Fruit fly (Drosophila melanogaster) whole organism, embryonic: ENCODE measurements around the gene CG7702.

Experiments used
- B-H2 ChIP-seq: fragments of 200-800 bp; sonication (Bioruptor generic); optimal IDR thresholded peaks from 2 replicates; lab custom pipeline; 2018; ENCODE audit warnings: missing biosample characterization, mild to moderate bottlenecking, missing genetic modification characterization
- CG11695 ChIP-seq: fragments of 200-800 bp; sonication (Bioruptor generic); IDR thresholded peaks from 3 replicates; pipeline ENCODE4 v1.3.6; 2022; ENCODE audit warnings: missing biosample characterization, missing genetic modification characterization
- CG12071 ChIP-seq: fragments of 200-800 bp; sonication (Bioruptor generic); optimal IDR thresholded peaks from 3 replicates; lab custom pipeline; 2018; ENCODE audit warnings: missing biosample characterization, mild to moderate bottlenecking, missing genetic modification characterization
- CG12391 ChIP-seq: fragments of 200-800 bp; sonication (Bioruptor generic); optimal IDR thresholded peaks from 3 replicates; lab custom pipeline; 2018; ENCODE audit warnings: missing biosample characterization, mild to moderate bottlenecking, missing genetic modification characterization, moderate library complexity
- CG15514 ChIP-seq: fragments of 200-800 bp; sonication (Bioruptor generic); optimal IDR thresholded peaks from 3 replicates; lab custom pipeline; 2017; ENCODE audit warnings: missing biosample characterization, missing genetic modification characterization, mild to moderate bottlenecking, moderate library complexity, missing genetic modification reagents
- CG2202 ChIP-seq: fragments of 200-800 bp; sonication (Bioruptor generic); optimal IDR thresholded peaks from 2 replicates; lab custom pipeline; 2018; ENCODE audit warnings: missing biosample characterization, mild to moderate bottlenecking, missing genetic modification characterization
- CG31365 ChIP-seq: fragments of 200-800 bp; sonication (Bioruptor generic); optimal IDR thresholded peaks from 2 replicates; lab custom pipeline; 2018; ENCODE audit warnings: missing biosample characterization, mild to moderate bottlenecking, missing genetic modification characterization
- CG32532 ChIP-seq: fragments of 200-800 bp; sonication (Bioruptor generic); IDR thresholded peaks from 2 replicates; pipeline ENCODE4 v1.3.6; 2022; ENCODE audit warnings: missing biosample characterization, missing genetic modification characterization
- CG34376 ChIP-seq: fragments of 200-800 bp; sonication (Bioruptor generic); optimal IDR thresholded peaks from 2 replicates; lab custom pipeline; 2018; ENCODE audit warnings: missing biosample characterization, mild to moderate bottlenecking, missing genetic modification characterization
- CG43689 ChIP-seq: fragments of 200-800 bp; sonication (Bioruptor generic); IDR thresholded peaks from 2 replicates; pipeline ENCODE4 v1.3.6; 2022; ENCODE audit warnings: missing biosample characterization, missing genetic modification characterization
- CG4820 ChIP-seq: fragments of 200-800 bp; sonication (Bioruptor generic); optimal IDR thresholded peaks from 3 replicates; lab custom pipeline; 2016; ENCODE audit warnings: missing biosample characterization, missing genetic modification characterization
- CG4854 ChIP-seq: fragments of 200-800 bp; sonication (Bioruptor generic); optimal IDR thresholded peaks from 2 replicates; lab custom pipeline; 2016; ENCODE audit warnings: missing biosample characterization, missing genetic modification characterization, inconsistent platforms
- CG7928 ChIP-seq: fragments of 200-800 bp; sonication (Bioruptor generic); optimal IDR thresholded peaks from 2 replicates; lab custom pipeline; 2017; ENCODE audit warnings: missing biosample characterization, mild to moderate bottlenecking, missing genetic modification characterization
- CG8765 ChIP-seq: fragments of 200-800 bp; sonication (Bioruptor generic); IDR thresholded peaks from 2 replicates; pipeline ENCODE4 v1.3.6; 2022; ENCODE audit warnings: missing biosample characterization, missing genetic modification characterization
- CG8944 ChIP-seq: fragments of 200-800 bp; sonication (Bioruptor generic); optimal IDR thresholded peaks from 3 replicates; lab custom pipeline; 2016; ENCODE audit warnings: missing biosample characterization, missing genetic modification characterization
- Dbx ChIP-seq: fragments of 200-800 bp; sonication (Bioruptor generic); IDR thresholded peaks from 3 replicates; pipeline ENCODE4 v1.3.6; 2022; ENCODE audit warnings: missing biosample characterization, missing genetic modification characterization
- Dip3 ChIP-seq: fragments of 200-800 bp; sonication (Bioruptor generic); optimal IDR thresholded peaks from 3 replicates; lab custom pipeline; 2016; ENCODE audit warnings: missing biosample characterization, missing genetic modification characterization
- GATAe ChIP-seq: fragments of 200-800 bp; sonication (Bioruptor generic); conservative IDR thresholded peaks from 2 replicates; pipeline ENCODE4 v1.3.6; 2022; ENCODE audit warnings: missing biosample characterization, missing genetic modification characterization
- Gug ChIP-seq: fragments of 200-800 bp; sonication (Bioruptor generic); IDR thresholded peaks from 4 replicates; pipeline ENCODE4 v1.3.6; 2022; ENCODE audit warnings: missing biosample characterization, missing genetic modification characterization
- HLH54F ChIP-seq: fragments of 200-800 bp; sonication (Bioruptor generic); optimal IDR thresholded peaks from 3 replicates; lab custom pipeline; 2016; ENCODE audit warnings: missing biosample characterization, missing genetic modification characterization
- HLHmδ ChIP-seq: fragments of 200-800 bp; sonication (Bioruptor generic); optimal IDR thresholded peaks from 2 replicates; lab custom pipeline; 2018; ENCODE audit warnings: missing biosample characterization, mild to moderate bottlenecking, missing genetic modification characterization, moderate library complexity
- HmgZ ChIP-seq: fragments of 200-800 bp; sonication (Bioruptor generic); optimal IDR thresholded peaks from 2 replicates; lab custom pipeline; 2018; ENCODE audit warnings: missing biosample characterization, mild to moderate bottlenecking, missing genetic modification characterization
- Hr78 ChIP-seq, 2 experiments: fragments of 200-800 bp in 1 of 2; fragments of >200 bp in 1 of 2; sonication (Bioruptor generic) in 1 of 2; optimal IDR thresholded peaks; 2 replicates each; lab custom pipeline; 2017 to 2019; ENCODE audit warnings: missing biosample characterization in 2 of 2, missing genetic modification characterization in 2 of 2, mild to moderate bottlenecking in 1 of 2, moderate library complexity in 1 of 2
- Hsf ChIP-seq: fragments of 200-800 bp; sonication (Bioruptor generic); optimal IDR thresholded peaks from 3 replicates; lab custom pipeline; 2016; ENCODE audit warnings: missing biosample characterization, missing genetic modification characterization
- Jarid2 ChIP-seq: fragments of 200-800 bp; sonication (Bioruptor generic); optimal IDR thresholded peaks from 3 replicates; lab custom pipeline; 2017; ENCODE audit warnings: mild to moderate bottlenecking, missing biosample characterization, missing genetic modification reagents, missing genetic modification characterization
- Max ChIP-seq: fragments of 200-800 bp; sonication (Bioruptor generic); optimal IDR thresholded peaks from 2 replicates; lab custom pipeline; 2016; ENCODE audit warnings: missing biosample characterization, mild to moderate bottlenecking, missing genetic modification characterization
- Med ChIP-seq: fragments of 200-800 bp; sonication (Bioruptor generic); peaks from one replicate; lab custom pipeline; 2016; ENCODE audit warnings: missing biosample characterization, missing genetic modification characterization, mild to moderate bottlenecking, inconsistent platforms, moderate library complexity
- Mes4 ChIP-seq: fragments of 200-800 bp; sonication (Bioruptor generic); optimal IDR thresholded peaks from 2 replicates; lab custom pipeline; 2016; ENCODE audit warnings: missing biosample characterization, missing genetic modification characterization
- Poxn ChIP-seq: fragments of 200-800 bp; sonication (Bioruptor generic); IDR thresholded peaks from 2 replicates; pipeline ENCODE4 v1.3.6; 2022; ENCODE audit warnings: missing biosample characterization, missing genetic modification characterization
- bbx ChIP-seq: fragments of 200-800 bp; sonication (Bioruptor generic); IDR thresholded peaks from 2 replicates; pipeline ENCODE4 v1.3.6; 2022; ENCODE audit warnings: missing biosample characterization, missing genetic modification characterization; ENCODE audit not compliant: partially characterized antibody
- chm ChIP-seq: fragments of 200-800 bp; sonication (Bioruptor generic); IDR thresholded peaks from 2 replicates; pipeline ENCODE4 v1.3.6; 2022; ENCODE audit warnings: missing biosample characterization, missing genetic modification characterization
- croc ChIP-seq: fragments of 200-800 bp; sonication (Bioruptor generic); conservative IDR thresholded peaks from 3 replicates; pipeline ENCODE4 v1.3.6; 2022; ENCODE audit warnings: missing biosample characterization, missing genetic modification characterization
- exex ChIP-seq: fragments of 200-800 bp; sonication (Bioruptor generic); optimal IDR thresholded peaks from 4 replicates; lab custom pipeline; 2018; ENCODE audit warnings: missing biosample characterization, mild to moderate bottlenecking, missing genetic modification characterization, moderate library complexity
- grn ChIP-seq: fragments of 200-800 bp; sonication (Bioruptor generic); optimal IDR thresholded peaks from 3 replicates; lab custom pipeline; 2017; ENCODE audit warnings: missing biosample characterization, missing genetic modification characterization
- lab ChIP-seq: fragments of 200-800 bp; sonication (Bioruptor generic); optimal IDR thresholded peaks from 3 replicates; lab custom pipeline; 2017; ENCODE audit warnings: missing biosample characterization, missing genetic modification characterization, mild to moderate bottlenecking, moderate library complexity, missing genetic modification reagents
- mam ChIP-seq: fragments of 200-800 bp; sonication (Bioruptor generic); optimal IDR thresholded peaks from 3 replicates; lab custom pipeline; 2016; ENCODE audit warnings: missing biosample characterization, missing genetic modification characterization
- mirr ChIP-seq: fragments of 200-800 bp; sonication (Bioruptor generic); optimal IDR thresholded peaks from 3 replicates; lab custom pipeline; 2018; ENCODE audit warnings: missing biosample characterization, mild to moderate bottlenecking, missing genetic modification characterization
- nom ChIP-seq: fragments of 200-800 bp; sonication (Bioruptor generic); optimal IDR thresholded peaks from 2 replicates; lab custom pipeline; 2017; ENCODE audit warnings: missing biosample characterization, missing genetic modification characterization, mild to moderate bottlenecking, moderate library complexity, missing genetic modification reagents
- pan ChIP-seq, 4 experiments: fragments of >200 bp in 3 of 4; fragments of 200-800 bp in 1 of 4; sonication (Bioruptor generic) in 1 of 4; optimal IDR thresholded peaks in 3 of 4; IDR thresholded peaks in 1 of 4; 2 replicates each; pipeline versions ENCODE4 v1.3.6 to Lab custom; 2017 to 2022; ENCODE audit warnings: missing biosample characterization in 2 of 4, missing genetic modification characterization in 2 of 4, mixed read lengths in 1 of 4
- pb ChIP-seq: fragments of 200-800 bp; sonication (Bioruptor generic); optimal IDR thresholded peaks from 3 replicates; lab custom pipeline; 2016; ENCODE audit warnings: missing biosample characterization, missing genetic modification characterization
- run ChIP-seq: fragments of 200-800 bp; sonication (Bioruptor generic); optimal IDR thresholded peaks from 3 replicates; lab custom pipeline; 2018; ENCODE audit warnings: missing biosample characterization, mild to moderate bottlenecking, missing genetic modification characterization
- sd ChIP-seq: fragments of 200-800 bp; sonication (Bioruptor generic); optimal IDR thresholded peaks from 3 replicates; lab custom pipeline; 2018; ENCODE audit warnings: missing biosample characterization, mild to moderate bottlenecking, missing genetic modification characterization, moderate library complexity
- sens ChIP-seq: fragments of 200-800 bp; sonication (Bioruptor generic); peaks from one replicate; lab custom pipeline; 2016; ENCODE audit warnings: missing biosample characterization, missing genetic modification characterization
- sug ChIP-seq: fragments of 200-800 bp; optimal IDR thresholded peaks from 2 replicates; lab custom pipeline; 2019; ENCODE audit warnings: missing biosample characterization, mild to moderate bottlenecking, missing genetic modification characterization, moderate library complexity
- z ChIP-seq: fragments of 200-800 bp; sonication (Bioruptor generic); IDR thresholded peaks from 3 replicates; pipeline ENCODE4 v1.3.6; 2022; ENCODE audit warnings: missing biosample characterization, missing genetic modification characterization

The CG7702 gene

DNA sequence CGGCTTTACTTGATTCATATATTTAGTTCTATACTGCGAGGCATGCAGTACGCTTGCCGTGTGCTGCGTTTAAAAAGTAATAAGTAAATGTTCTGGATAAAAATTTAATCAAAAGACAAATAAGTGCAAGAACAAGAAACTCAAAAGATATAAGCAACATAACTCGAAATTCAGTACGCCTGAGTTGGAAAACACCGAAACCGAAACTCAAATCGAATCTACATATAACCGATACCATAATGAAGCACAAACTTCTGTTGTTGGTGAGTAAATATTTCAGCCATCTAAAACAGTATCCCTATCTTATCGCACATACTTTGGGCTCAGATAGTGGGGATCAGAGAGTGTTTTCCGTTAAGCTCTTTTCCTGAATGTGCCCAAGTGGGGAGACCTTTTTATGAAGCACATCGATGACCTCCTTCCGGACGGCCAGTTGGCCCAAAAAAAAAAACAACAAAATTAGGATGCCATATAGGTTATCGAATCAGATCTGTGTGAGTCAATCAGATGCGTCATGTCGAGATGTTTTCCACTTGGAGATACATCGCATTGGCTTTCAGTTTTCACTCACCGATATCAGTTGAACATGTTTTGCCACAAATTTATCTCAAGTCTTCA, 2.0 kb downstream of the CG7702 start, which contains the start of gene CG31230:
CG31230 (plus strand) TSS at position 568 of the 618 bp plus-strand sequence.
- no peak for TF ChIP-seq Hsf (GFP tag; lab: Kevin White, UChicago)
- no peak for TF ChIP-seq chm
- TF ChIP-seq CG31365 (tag; lab: Kevin White, UChicago): peak; percentile 2
- no peak for TF ChIP-seq CG2202 (tag; lab: Kevin White, UChicago)
- TF ChIP-seq mam (GFP tag; lab: Kevin White, UChicago): no peak
- TF ChIP-seq grn: peak; percentile 4
- peak; percentile 71; the same call in 1 of the 2 replicates for TF ChIP-seq GATAe (GFP tag; lab: Robert Waterston, UW)
- no peak for TF ChIP-seq sens (GFP tag; lab: Kevin White, UChicago)
- no peak for TF ChIP-seq CG8765 (GFP tag; lab: Robert Waterston, UW)
- 0 out of 3 replicates have a peak, but pooled peaks have one; percentile 6 for TF ChIP-seq z (GFP tag; lab: Robert Waterston, UW)
- no peak for TF ChIP-seq CG43689 (GFP tag; lab: Robert Waterston, UW)
- no peak for TF ChIP-seq CG4854 (GFP tag; lab: Kevin White, UChicago)
- no peak for TF ChIP-seq Dip3
- TF ChIP-seq Dbx (GFP tag; lab: Robert Waterston, UW): no peak
- TF ChIP-seq Med (GFP tag; lab: Kevin White, UChicago): peak; percentile 39
- TF ChIP-seq pb (GFP tag; lab: Kevin White, UChicago): no peak
- peak; percentile 94 for TF ChIP-seq sd (tag; lab: Kevin White, UChicago)
- TF ChIP-seq CG7928 (GFP tag; lab: Kevin White, UChicago): no peak
- TF ChIP-seq nom (GFP tag; lab: Kevin White, UChicago): no peak
- peak; percentile 41 for TF ChIP-seq HmgZ (tag; lab: Kevin White, UChicago)
- no peak for TF ChIP-seq Mes4 (GFP tag; lab: Kevin White, UChicago)
- TF ChIP-seq lab: peak; percentile 29
- no peak for TF ChIP-seq CG32532 (GFP tag; lab: Robert Waterston, UW)
- TF ChIP-seq Jarid2 (GFP tag; lab: Kevin White, UChicago): peak; percentile 50
- no peak for TF ChIP-seq Poxn
- no peak for TF ChIP-seq CG12391 (tag; lab: Kevin White, UChicago)
- TF ChIP-seq HLHmδ (GFP tag; lab: Kevin White, UChicago): no peak
- TF ChIP-seq CG8944 (GFP tag; lab: Kevin White, UChicago): no peak
- peak; percentile 0 for TF ChIP-seq mirr
- no peak for TF ChIP-seq run (tag; lab: Kevin White, UChicago)
- no peak for TF ChIP-seq croc (GFP tag; lab: Robert Waterston, UW)
- peak in 1 of 2 experiments; percentile 30 for TF ChIP-seq Hr78 (GFP tag; optimal IDR thresholded peaks at IDR 0.05; lab: Kevin White, UChicago)
- TF ChIP-seq bbx (GFP tag; lab: Robert Waterston, UW): no peak
- TF ChIP-seq CG11695 (GFP tag; lab: Robert Waterston, UW): peak; percentile 13; the same call in 1 of the 3 replicates
- peak; percentile 16 for TF ChIP-seq sug
- TF ChIP-seq CG15514 (GFP tag; lab: Kevin White, UChicago): no peak
- TF ChIP-seq CG4820 (GFP tag; lab: Kevin White, UChicago): no peak
- TF ChIP-seq CG34376 (GFP tag; lab: Kevin White, UChicago): peak; percentile 11
- no peak for TF ChIP-seq pan (optimal IDR thresholded peaks at IDR 0.05; lab: Kevin White, UChicago)
- TF ChIP-seq pan (GFP tag; optimal IDR thresholded peaks at IDR 0.05 in 1 of 2, IDR thresholded peaks at IDR 0.05 in 1 of 2): no peak
- no peak for TF ChIP-seq Max (GFP tag; lab: Kevin White, UChicago)
- TF ChIP-seq B-H2 (GFP tag; lab: Kevin White, UChicago): peak; percentile 1
- peak; percentile 62 for TF ChIP-seq exex (tag; lab: Kevin White, UChicago)
- no peak for TF ChIP-seq Gug (GFP tag; lab: Robert Waterston, UW)
- TF ChIP-seq HLH54F (GFP tag; lab: Kevin White, UChicago): no peak
- TF ChIP-seq CG12071 (GFP tag; lab: Kevin White, UChicago): no peak
